Fruit fly (Drosophila melanogaster): ENCODE measurements around the gene mRpL44.

Gene mRpL44

dm6 chr3R:5474551-5474950, 4.1 kb upstream of the mRpL44 start, which contains the start of the genes CG45100, HDAC3 and Hcs (continued):
- peak; percentile 36; the same call in 1 of the 2 replicates for TF ChIP-seq CG10366 (GFP tag; IDR thresholded peaks at IDR 0.05)
- peak; percentile 76 for TF ChIP-seq CG34224 (GFP tag; IDR thresholded peaks at IDR 0.05; ENCODE audit: partially characterized antibody)
- peak; percentile 40 for TF ChIP-seq Xrp1 (GFP tag; IDR thresholded peaks at IDR 0.05)
- TF ChIP-seq oc (tag; optimal IDR thresholded peaks at IDR 0.05): no peak
- TF ChIP-seq CG1602 (GFP tag; optimal IDR thresholded peaks at IDR 0.05): peak; percentile 2
- TF ChIP-seq amos (GFP tag; IDR thresholded peaks at IDR 0.05; ENCODE audit: partially characterized antibody): peak; percentile 86
- peak; percentile 54; the same call in 1 of the 2 replicates for TF ChIP-seq sob (GFP tag; IDR thresholded peaks at IDR 0.05)
- peak; percentile 41 for TF ChIP-seq p53 (GFP tag; optimal IDR thresholded peaks at IDR 0.05)
- TF ChIP-seq tll (GFP tag; optimal IDR thresholded peaks at IDR 0.05): peak in 1 of 2 experiments; percentile 76
- TF ChIP-seq Adf1 (GFP tag; IDR thresholded peaks at IDR 0.05): peak; percentile 28; the same call in 1 of the 2 replicates
- no peak for TF ChIP-seq B-H1 (GFP tag; IDR thresholded peaks at IDR 0.05)
- TF ChIP-seq Max (GFP tag; optimal IDR thresholded peaks at IDR 0.05): peak; percentile 53
- peak; percentile 91 for TF ChIP-seq inv (GFP tag; IDR thresholded peaks at IDR 0.05; ENCODE audit: partially characterized antibody)
- peak; percentile 61 for TF ChIP-seq CG33213 (GFP tag; optimal IDR thresholded peaks at IDR 0.05)
- peak; percentile 68 for TF ChIP-seq Rfx (GFP tag; IDR thresholded peaks at IDR 0.05)
- TF ChIP-seq CG3847 (GFP tag; IDR thresholded peaks at IDR 0.05): peak; percentile 50; the same call in 1 of the 2 replicates
- peak; percentile 78 for TF ChIP-seq slbo (GFP tag; IDR thresholded peaks at IDR 0.05)
- TF ChIP-seq CG34376 (GFP tag; optimal IDR thresholded peaks at IDR 0.05): peak; percentile 59
- TF ChIP-seq CG17328 (GFP tag; IDR thresholded peaks at IDR 0.05): no peak
- TF ChIP-seq unc-4 (GFP tag; IDR thresholded peaks at IDR 0.05; ENCODE audit: partially characterized antibody): peak; percentile 84
- peak; percentile 43 for TF ChIP-seq Myb (GFP tag; optimal IDR thresholded peaks at IDR 0.05)
- no peak for TF ChIP-seq CG10321 (GFP tag; IDR thresholded peaks at IDR 0.05)
- no peak for TF ChIP-seq lab (GFP tag; optimal IDR thresholded peaks at IDR 0.05)
- peak; percentile 31 for TF ChIP-seq repo (GFP tag; optimal IDR thresholded peaks at IDR 0.05)
- peak; percentile 92 for TF ChIP-seq sens (GFP tag)
- TF ChIP-seq vfl (GFP tag; optimal IDR thresholded peaks at IDR 0.05): peak; percentile 61
- TF ChIP-seq Side (GFP tag; optimal IDR thresholded peaks at IDR 0.05): peak; percentile 28
- TF ChIP-seq CG2116 (GFP tag; optimal IDR thresholded peaks at IDR 0.05): peak; percentile 48
- peak; percentile 11 for TF ChIP-seq ERR (GFP tag; optimal IDR thresholded peaks at IDR 0.05)
- TF ChIP-seq ara (GFP tag; IDR thresholded peaks at IDR 0.05): no peak
- peak in 1 of 2 experiments; percentile 48 for TF ChIP-seq Pdp1 (GFP tag; optimal IDR thresholded peaks at IDR 0.05)
- TF ChIP-seq pzg (GFP tag; optimal IDR thresholded peaks at IDR 0.05): peak; percentile 59
- peak; percentile 33 for TF ChIP-seq tx (GFP tag; optimal IDR thresholded peaks at IDR 0.05)
- TF ChIP-seq CG30403 (GFP tag; optimal IDR thresholded peaks at IDR 0.05): peak; percentile 67
- TF ChIP-seq CG4404 (GFP tag; IDR thresholded peaks at IDR 0.05): peak; percentile 42
- peak; percentile 88 for TF ChIP-seq Doc3 (GFP tag; IDR thresholded peaks at IDR 0.05; ENCODE audit: partially characterized antibody)
- TF ChIP-seq CG3163 (GFP tag; optimal IDR thresholded peaks at IDR 0.05): peak; percentile 21
- TF ChIP-seq CG9609 (GFP tag; optimal IDR thresholded peaks at IDR 0.05): peak; percentile 44
- peak; percentile 52 for TF ChIP-seq Tbp (GFP tag; optimal IDR thresholded peaks at IDR 0.05)
- peak; percentile 100 for TF ChIP-seq Sry-β (GFP tag; optimal IDR thresholded peaks at IDR 0.05)
- peak; percentile 39 for TF ChIP-seq CG9727 (GFP tag; optimal IDR thresholded peaks at IDR 0.05)
- 0 out of 2 replicates have a peak, but pooled peaks have one; percentile 15 for TF ChIP-seq CG31224 (GFP tag; IDR thresholded peaks at IDR 0.05)
- 0 out of 2 replicates have a peak, but pooled peaks have one; percentile 34 for TF ChIP-seq GATAe (GFP tag; conservative IDR thresholded peaks at IDR 0.05)
- peak; percentile 71 for TF ChIP-seq ewg (GFP tag; optimal IDR thresholded peaks at IDR 0.05)
- TF ChIP-seq vnd (GFP tag; IDR thresholded peaks at IDR 0.05; ENCODE audit: partially characterized antibody): peak; percentile 92
- peak; percentile 85 for TF ChIP-seq CG6791 (GFP tag; IDR thresholded peaks at IDR 0.05; ENCODE audit: partially characterized antibody)
- no peak for TF ChIP-seq Blimp-1 (GFP tag; optimal IDR thresholded peaks at IDR 0.05)
- TF ChIP-seq CG9817 (tag; optimal IDR thresholded peaks at IDR 0.05): peak; percentile 61
- TF ChIP-seq tin (GFP tag; optimal IDR thresholded peaks at IDR 0.05): peak; percentile 51
- no peak for TF ChIP-seq seq (GFP tag; IDR thresholded peaks at IDR 0.05)

Measured in whole organism, embryonic.